Fruit fly (Drosophila melanogaster) whole organism, embryonic: ENCODE measurements around the gene Map205.
A peak's percentile ranks its signal among the peaks of the same experiment; 100 is the strongest.

Experiments used
- Awh ChIP-seq: fragments of 200-800 bp; sonication (Bioruptor generic); IDR thresholded peaks from 2 replicates; pipeline ENCODE4, ENCODE4 v1.3.6; 2022; ENCODE audit warnings: missing biosample characterization, missing genetic modification characterization
- CG10565 ChIP-seq: fragments of 200-800 bp; sonication (Bioruptor generic); optimal IDR thresholded peaks from 3 replicates; lab custom pipeline; 2016; ENCODE audit warnings: missing biosample characterization, mild to moderate bottlenecking, missing genetic modification characterization
- CG10979 ChIP-seq: fragments of 200-800 bp; sonication (Bioruptor generic); optimal IDR thresholded peaks from 2 replicates; lab custom pipeline; 2018; ENCODE audit warnings: missing biosample characterization, mild to moderate bottlenecking, missing genetic modification characterization, moderate library complexity
- CG12942 ChIP-seq: fragments of 200-800 bp; sonication (Bioruptor generic); optimal IDR thresholded peaks from 3 replicates; lab custom pipeline; 2016; ENCODE audit warnings: missing biosample characterization, missing genetic modification characterization
- CG15269 ChIP-seq: fragments of 200-800 bp; sonication (Bioruptor generic); optimal IDR thresholded peaks from 2 replicates; lab custom pipeline; 2018; ENCODE audit warnings: missing biosample characterization, mild to moderate bottlenecking, missing genetic modification characterization, moderate library complexity
- CG2678 ChIP-seq: fragments of 200-800 bp; sonication (Bioruptor generic); optimal IDR thresholded peaks from 3 replicates; lab custom pipeline; 2019; ENCODE audit warnings: missing biosample characterization, mild to moderate bottlenecking, missing genetic modification characterization, moderate library complexity
- CG31441 ChIP-seq: fragments of 200-800 bp; sonication (Bioruptor generic); IDR thresholded peaks from 2 replicates; pipeline ENCODE4 v1.3.6; 2022; ENCODE audit warnings: missing biosample characterization, missing genetic modification characterization
- CG4282 ChIP-seq: fragments of 200-800 bp; sonication (Bioruptor generic); optimal IDR thresholded peaks from 2 replicates; lab custom pipeline; 2016; ENCODE audit warnings: missing biosample characterization, missing genetic modification characterization
- CG4328 ChIP-seq: fragments of 200-800 bp; sonication (Bioruptor generic); optimal IDR thresholded peaks from 3 replicates; lab custom pipeline; 2017; ENCODE audit warnings: missing biosample characterization, missing genetic modification reagents, missing genetic modification characterization
- CG4820 ChIP-seq: fragments of 200-800 bp; sonication (Bioruptor generic); optimal IDR thresholded peaks from 3 replicates; lab custom pipeline; 2016; ENCODE audit warnings: missing biosample characterization, missing genetic modification characterization
- CG7987 ChIP-seq: fragments of 200-800 bp; sonication (Bioruptor generic); optimal IDR thresholded peaks from 2 replicates; lab custom pipeline; 2018; ENCODE audit warnings: missing biosample characterization, mild to moderate bottlenecking, missing genetic modification characterization, moderate library complexity
- CG9437 ChIP-seq: fragments of 200-800 bp; sonication (Bioruptor generic); optimal IDR thresholded peaks from 2 replicates; lab custom pipeline; 2018; ENCODE audit warnings: missing biosample characterization, mild to moderate bottlenecking, missing genetic modification characterization
- Chrac-16 ChIP-seq: fragments of 200-800 bp; sonication (Bioruptor generic); optimal IDR thresholded peaks from 3 replicates; lab custom pipeline; 2016; ENCODE audit warnings: missing biosample characterization, missing genetic modification characterization
- D19B ChIP-seq: fragments of 200-800 bp; sonication (Bioruptor generic); optimal IDR thresholded peaks from 2 replicates; lab custom pipeline; 2017; ENCODE audit warnings: missing biosample characterization, mild to moderate bottlenecking, missing genetic modification characterization
- Dip3 ChIP-seq: fragments of 200-800 bp; sonication (Bioruptor generic); optimal IDR thresholded peaks from 3 replicates; lab custom pipeline; 2016; ENCODE audit warnings: missing biosample characterization, missing genetic modification characterization
- HLHmδ ChIP-seq: fragments of 200-800 bp; sonication (Bioruptor generic); optimal IDR thresholded peaks from 2 replicates; lab custom pipeline; 2018; ENCODE audit warnings: missing biosample characterization, mild to moderate bottlenecking, missing genetic modification characterization, moderate library complexity
- MBD-R2 ChIP-seq: fragments of 200-800 bp; sonication (Bioruptor generic); IDR thresholded peaks from 2 replicates; pipeline ENCODE4 v1.3.6; 2022; ENCODE audit warnings: missing biosample characterization, missing genetic modification characterization
- Med ChIP-seq: fragments of 200-800 bp; sonication (Bioruptor generic); peaks from one replicate; lab custom pipeline; 2016; ENCODE audit warnings: missing biosample characterization, missing genetic modification characterization, mild to moderate bottlenecking, inconsistent platforms, moderate library complexity
- Meics ChIP-seq: fragments of 200-800 bp; sonication (Bioruptor generic); optimal IDR thresholded peaks from 2 replicates; lab custom pipeline; 2017; ENCODE audit warnings: missing biosample characterization, mild to moderate bottlenecking, missing genetic modification characterization
- NC2β ChIP-seq: fragments of 200-800 bp; sonication (Bioruptor generic); optimal IDR thresholded peaks from 2 replicates; lab custom pipeline; 2016; ENCODE audit warnings: missing biosample characterization, missing genetic modification characterization
- NfI ChIP-seq: fragments of 200-800 bp; sonication (Bioruptor generic); optimal IDR thresholded peaks from 3 replicates; lab custom pipeline; 2018; ENCODE audit warnings: missing biosample characterization, mild to moderate bottlenecking, missing genetic modification characterization, moderate library complexity
- Spps ChIP-seq: fragments of 200-800 bp; sonication (Bioruptor generic); optimal IDR thresholded peaks from 2 replicates; lab custom pipeline; 2018; ENCODE audit warnings: missing biosample characterization, mild to moderate bottlenecking, missing genetic modification characterization
- Sry-δ ChIP-seq: fragments of 200-800 bp; sonication (Bioruptor generic); optimal IDR thresholded peaks from 2 replicates; lab custom pipeline; 2016; ENCODE audit warnings: missing biosample characterization, missing genetic modification characterization
- Taf1 ChIP-seq: fragments of 200-800 bp; sonication (Bioruptor generic); IDR thresholded peaks from 2 replicates; pipeline ENCODE4 v1.3.6; 2022; ENCODE audit warnings: missing biosample characterization, missing genetic modification characterization
- ab ChIP-seq: fragments of 200-800 bp; sonication (Bioruptor generic); optimal IDR thresholded peaks from 2 replicates; lab custom pipeline; 2016; ENCODE audit warnings: missing biosample characterization, missing genetic modification characterization
- aop ChIP-seq: fragments of 200-800 bp; sonication (Bioruptor generic); IDR thresholded peaks from 2 replicates; pipeline ENCODE4 v1.3.6; 2022; ENCODE audit warnings: missing biosample characterization, missing genetic modification characterization
- ap ChIP-seq: fragments of 200-800 bp; sonication (Bioruptor generic); IDR thresholded peaks from 2 replicates; pipeline ENCODE4 v1.3.6; 2022; ENCODE audit warnings: missing biosample characterization, missing genetic modification characterization
- ara ChIP-seq: fragments of 200-800 bp; sonication (Bioruptor generic); IDR thresholded peaks from 2 replicates; pipeline ENCODE4 v1.3.6; 2022; ENCODE audit warnings: missing biosample characterization, missing genetic modification characterization
- ato ChIP-seq: fragments of 200-800 bp; sonication (Bioruptor generic); IDR thresholded peaks from 2 replicates; pipeline ENCODE4 v1.3.6; 2022; ENCODE audit warnings: missing biosample characterization, missing genetic modification characterization; ENCODE audit not compliant: partially characterized antibody
- bowl ChIP-seq: fragments of 200-800 bp; sonication (Bioruptor generic); IDR thresholded peaks from 2 replicates; pipeline ENCODE4 v1.3.6; 2022; ENCODE audit warnings: missing biosample characterization, missing genetic modification characterization
- cad ChIP-seq: fragments of >200 bp; optimal IDR thresholded peaks from 2 replicates; lab custom pipeline; 2017; ENCODE audit warnings: missing biosample characterization, missing genetic modification characterization
- chinmo ChIP-seq: fragments of 200-800 bp; sonication (Bioruptor generic); IDR thresholded peaks from 4 replicates; pipeline ENCODE4 v1.3.6; 2022; ENCODE audit warnings: missing biosample characterization, missing genetic modification characterization; ENCODE audit not compliant: partially characterized antibody
- chm ChIP-seq: fragments of 200-800 bp; sonication (Bioruptor generic); IDR thresholded peaks from 2 replicates; pipeline ENCODE4 v1.3.6; 2022; ENCODE audit warnings: missing biosample characterization, missing genetic modification characterization
- dmrt11E ChIP-seq: fragments of 200-800 bp; sonication (Bioruptor generic); optimal IDR thresholded peaks from 3 replicates; lab custom pipeline; 2018; ENCODE audit warnings: missing biosample characterization, mild to moderate bottlenecking, missing genetic modification characterization, moderate library complexity
- ems ChIP-seq: fragments of 200-800 bp; sonication (Bioruptor generic); optimal IDR thresholded peaks from 3 replicates; lab custom pipeline; 2016; ENCODE audit warnings: missing biosample characterization, missing genetic modification characterization
- esg ChIP-seq: fragments of 200-800 bp; sonication (Bioruptor generic); conservative IDR thresholded peaks from 2 replicates; pipeline ENCODE4 v1.3.6; 2022; ENCODE audit warnings: missing biosample characterization, missing genetic modification characterization
- gcm ChIP-seq: fragments of 200-800 bp; sonication (Bioruptor generic); optimal IDR thresholded peaks from 2 replicates; lab custom pipeline; 2019; ENCODE audit warnings: missing biosample characterization, mild to moderate bottlenecking, missing genetic modification characterization, moderate library complexity
- gcm2 ChIP-seq: fragments of 200-800 bp; sonication (Bioruptor generic); optimal IDR thresholded peaks from 2 replicates; lab custom pipeline; 2016; ENCODE audit warnings: missing biosample characterization, missing genetic modification characterization
- insv ChIP-seq, 2 experiments: fragments of 200-800 bp; sonication (Bioruptor generic); optimal IDR thresholded peaks; 3 replicates each; lab custom pipeline; 2016 to 2018; ENCODE audit warnings: missing biosample characterization in 2 of 2, missing genetic modification characterization in 2 of 2
- kah ChIP-seq: fragments of 200-800 bp; sonication (Bioruptor generic); optimal IDR thresholded peaks from 2 replicates; lab custom pipeline; 2018; ENCODE audit warnings: missing biosample characterization, mild to moderate bottlenecking, missing genetic modification characterization
- klu ChIP-seq: fragments of 200-800 bp; sonication (Bioruptor generic); IDR thresholded peaks from 2 replicates; pipeline ENCODE4 v1.3.6; 2022; ENCODE audit warnings: missing biosample characterization, missing genetic modification characterization
- nerfin-2 ChIP-seq: fragments of 200-800 bp; sonication (Bioruptor generic); IDR thresholded peaks from 2 replicates; pipeline ENCODE4 v1.3.6; 2022; ENCODE audit warnings: missing biosample characterization, missing genetic modification characterization; ENCODE audit not compliant: partially characterized antibody
- otp ChIP-seq: fragments of 200-800 bp; sonication (Bioruptor generic); IDR thresholded peaks from 3 replicates; pipeline ENCODE4, ENCODE4 v1.3.6; 2022; ENCODE audit warnings: missing biosample characterization, missing genetic modification characterization
- pita ChIP-seq: fragments of 200-800 bp; sonication (Bioruptor generic); optimal IDR thresholded peaks from 2 replicates; lab custom pipeline; 2017; ENCODE audit warnings: missing biosample characterization, mild to moderate bottlenecking, missing genetic modification characterization
- psq ChIP-seq: fragments of 200-800 bp; sonication (Bioruptor generic); optimal IDR thresholded peaks from 2 replicates; lab custom pipeline; 2017; ENCODE audit warnings: missing biosample characterization, missing genetic modification characterization
- pum ChIP-seq: fragments of 200-800 bp; sonication (Bioruptor generic); optimal IDR thresholded peaks from 2 replicates; lab custom pipeline; 2016; ENCODE audit warnings: missing biosample characterization, missing genetic modification characterization
- ssp ChIP-seq: fragments of 200-800 bp; sonication (Bioruptor generic); IDR thresholded peaks from 2 replicates; pipeline ENCODE4 v1.3.6; 2022; ENCODE audit warnings: missing biosample characterization, missing genetic modification characterization
- tgo ChIP-seq: fragments of 200-800 bp; sonication (Bioruptor generic); IDR thresholded peaks from 3 replicates; pipeline ENCODE4 v1.3.6; 2022; ENCODE audit warnings: missing biosample characterization, missing genetic modification characterization
- tio ChIP-seq: fragments of 200-800 bp; sonication (Bioruptor generic); optimal IDR thresholded peaks from 2 replicates; lab custom pipeline; 2017; ENCODE audit warnings: missing biosample characterization, missing genetic modification characterization, inconsistent platforms
- toy ChIP-seq: fragments of 200-800 bp; sonication (Bioruptor generic); IDR thresholded peaks from 2 replicates; pipeline ENCODE4 v1.3.6; 2022; ENCODE audit warnings: missing biosample characterization, missing genetic modification characterization
- twi ChIP-seq: fragments of 200-800 bp; optimal IDR thresholded peaks from 2 replicates; lab custom pipeline; 2019; ENCODE audit warnings: missing biosample characterization, mild to moderate bottlenecking, missing genetic modification characterization, moderate library complexity

Gene Map205

dm6 chr3R:32051782-32052503 lies 16.3 kb downstream of the Map205 start, which contains the start of the genes krz and mod (continued):
- TF ChIP-seq esg (GFP tag; lab: Robert Waterston, UW) (0 out of 2 replicates have a peak, but pooled peaks have one; percentile 7), CG9437 (GFP tag; lab: Kevin White, UChicago) (peak; percentile 9), chm (GFP tag; lab: Robert Waterston, UW) (peak; percentile 49; the same call in 1 of the 2 replicates), D19B (GFP tag; lab: Kevin White, UChicago) (no peak), CG31441 (GFP tag; lab: Robert Waterston, UW) (peak; percentile 23; the same call in 1 of the 2 replicates), kah (no peak), CG4820 (GFP tag; lab: Kevin White, UChicago) (no peak), ara (GFP tag; lab: Robert Waterston, UW) (no peak), Chrac-16 (GFP tag; lab: Kevin White, UChicago) (no peak), gcm2 (GFP tag; lab: Kevin White, UChicago) (no peak), toy (GFP tag; lab: Robert Waterston, UW) (no peak), tgo (peak; percentile 48; the same call in 1 of the 3 replicates), CG10979 (no peak), bowl (GFP tag; lab: Robert Waterston, UW) (no peak), Med (GFP tag; lab: Kevin White, UChicago) (peak; percentile 93), CG2678 (tag; lab: Kevin White, UChicago) (peak; percentile 6), ab (GFP tag; lab: Kevin White, UChicago) (no peak), NC2β (GFP tag; lab: Kevin White, UChicago) (no peak), Sry-δ (GFP tag; lab: Kevin White, UChicago) (peak; percentile 2), CG10565 (GFP tag; lab: Kevin White, UChicago) (no peak), NfI (no peak), cad (GFP tag; lab: Kevin White, UChicago) (no peak), ssp (GFP tag; lab: Robert Waterston, UW) (peak; percentile 84), chinmo (GFP tag; lab: Robert Waterston, UW) (0 out of 4 replicates have a peak, but pooled peaks have one; percentile 46), CG15269 (no peak), pita (no peak), otp (GFP tag; lab: Robert Waterston, UW) (no peak), Taf1 (GFP tag; lab: Robert Waterston, UW) (no peak), CG4328 (no peak), psq (GFP tag; lab: Kevin White, UChicago) (no peak), HLHmδ (GFP tag; lab: Kevin White, UChicago) (no peak), CG12942 (GFP tag; lab: Kevin White, UChicago) (no peak), nerfin-2 (GFP tag; lab: Robert Waterston, UW) (no peak), ato (GFP tag; lab: Robert Waterston, UW) (no peak), Dip3 (no peak), MBD-R2 (GFP tag; lab: Robert Waterston, UW) (peak; percentile 71; the same call in 1 of the 2 replicates), pum (GFP tag; lab: Kevin White, UChicago) (no peak), CG4282 (GFP tag; lab: Kevin White, UChicago) (no peak), Awh (no peak), CG7987 (GFP tag; lab: Kevin White, UChicago) (no peak), tio (GFP tag; lab: Kevin White, UChicago) (no peak), ems (peak; percentile 4), aop (GFP tag; lab: Robert Waterston, UW) (no peak), Spps (tag; lab: Kevin White, UChicago) (no peak), twi (no peak), gcm (GFP tag; lab: Kevin White, UChicago) (no peak), ap (GFP tag; lab: Robert Waterston, UW) (no peak), insv (GFP tag; optimal IDR thresholded peaks at IDR 0.05; lab: Kevin White, UChicago) (no peak), Meics (GFP tag; lab: Kevin White, UChicago) (no peak), klu (GFP tag; lab: Robert Waterston, UW) (no peak), dmrt11E (tag; lab: Kevin White, UChicago) (peak; percentile 23)
